Worm (Caenorhabditis elegans) whole organism, mixed stage, embryonic: Measurements from ENCODE around the gene smg-9.

Experiments
- M03D4.4 ChIP-seq: sonication (generic microtip); optimal IDR thresholded peaks from 2 replicates; lab custom pipeline; 2017; ENCODE audit warnings: mild to moderate bottlenecking, missing genetic modification characterization, missing compliant biosample characterization
- bed-3 ChIP-seq: fragments of 200-800 bp; sonication (Bioruptor generic); optimal IDR thresholded peaks from 3 replicates; lab custom pipeline; 2018; ENCODE audit warnings: mild to moderate bottlenecking, missing genetic modification characterization, moderate library complexity, missing compliant biosample characterization
- blmp-1 ChIP-seq: fragments of 150-350 bp; optimal IDR thresholded peaks from 2 replicates; lab custom pipeline; 2014; ENCODE audit warnings: missing biosample characterization, missing genetic modification characterization
- ceh-39 ChIP-seq: fragments of 150-350 bp; optimal IDR thresholded peaks from 2 replicates; lab custom pipeline; 2014; ENCODE audit warnings: missing biosample characterization, missing genetic modification characterization
- ceh-43 ChIP-seq: fragments of 200-800 bp; sonication (Bioruptor generic); optimal IDR thresholded peaks from 2 replicates; lab custom pipeline; 2018; ENCODE audit warnings: mild to moderate bottlenecking, missing genetic modification characterization, moderate library complexity, missing compliant biosample characterization
- ces-1 ChIP-seq: fragments of 150-350 bp; optimal IDR thresholded peaks from 2 replicates; lab custom pipeline; 2014; ENCODE audit warnings: missing biosample characterization, missing genetic modification reagents, missing genetic modification characterization
- elt-1 ChIP-seq: sonication (generic microtip); optimal IDR thresholded peaks from 2 replicates; lab custom pipeline; 2017; ENCODE audit warnings: missing genetic modification characterization, mild to moderate bottlenecking, missing compliant biosample characterization, antibody characterized with exemption, moderate library complexity, borderline replicate concordance; ENCODE audit not compliant: insufficient read depth
- elt-3 ChIP-seq: fragments of 150-350 bp; optimal IDR thresholded peaks from 2 replicates; lab custom pipeline; 2014; ENCODE audit warnings: missing biosample characterization, missing genetic modification characterization
- flh-1 ChIP-seq: fragments of 200-800 bp; sonication (Bioruptor generic); optimal IDR thresholded peaks from 2 replicates; lab custom pipeline; 2018; ENCODE audit warnings: mild to moderate bottlenecking, missing genetic modification characterization, moderate library complexity, missing compliant biosample characterization
- ham-2 ChIP-seq: fragments of 200-800 bp; sonication (Bioruptor generic); optimal IDR thresholded peaks from 2 replicates; lab custom pipeline; 2018; ENCODE audit warnings: mild to moderate bottlenecking, missing genetic modification characterization, missing compliant biosample characterization
- hlh-1 ChIP-seq: fragments of 150-350 bp; optimal IDR thresholded peaks from 2 replicates; lab custom pipeline; 2014; ENCODE audit warnings: missing biosample characterization, missing genetic modification reagents, missing genetic modification characterization
- lin-13 ChIP-seq: fragments of 150-350 bp; optimal IDR thresholded peaks from 2 replicates; lab custom pipeline; 2014; ENCODE audit warnings: missing biosample characterization, missing genetic modification characterization
- lin-32 ChIP-seq: fragments of 200-800 bp; sonication (Bioruptor generic); optimal IDR thresholded peaks from 2 replicates; lab custom pipeline; 2018; ENCODE audit warnings: mild to moderate bottlenecking, missing genetic modification characterization, missing compliant biosample characterization
- lsy-2 ChIP-seq: fragments of 150-350 bp; optimal IDR thresholded peaks from 2 replicates; lab custom pipeline; 2014; ENCODE audit warnings: missing biosample characterization, missing genetic modification characterization
- mab-5 ChIP-seq: fragments of 150-350 bp; optimal IDR thresholded peaks from 2 replicates; lab custom pipeline; 2014; ENCODE audit warnings: missing biosample characterization, missing genetic modification characterization
- mls-2 ChIP-seq: sonication (generic microtip); optimal IDR thresholded peaks from 2 replicates; lab custom pipeline; 2016; ENCODE audit warnings: mild to moderate bottlenecking, missing genetic modification characterization, moderate library complexity, missing compliant biosample characterization
- nhr-12 ChIP-seq: fragments of 150-350 bp; optimal IDR thresholded peaks from 2 replicates; lab custom pipeline; 2014; ENCODE audit warnings: missing biosample characterization, missing genetic modification characterization
- nhr-2 ChIP-seq: fragments of 150-350 bp; optimal IDR thresholded peaks from 2 replicates; lab custom pipeline; 2014; ENCODE audit warnings: missing biosample characterization, missing genetic modification characterization
- nhr-237 ChIP-seq: fragments of 150-350 bp; optimal IDR thresholded peaks from 2 replicates; lab custom pipeline; 2014; ENCODE audit warnings: missing biosample characterization, missing genetic modification characterization
- nhr-28 ChIP-seq: fragments of 150-350 bp; optimal IDR thresholded peaks from 2 replicates; lab custom pipeline; 2014; ENCODE audit warnings: missing biosample characterization, missing genetic modification characterization
- nhr-76 ChIP-seq: sonication (generic microtip); optimal IDR thresholded peaks from 2 replicates; lab custom pipeline; 2017; ENCODE audit warnings: missing biosample characterization, missing genetic modification characterization
- pha-4 ChIP-seq: fragments of 150-350 bp; optimal IDR thresholded peaks from 2 replicates; lab custom pipeline; 2018; ENCODE audit warnings: missing biosample characterization, missing genetic modification reagents, missing genetic modification characterization
- sem-2 ChIP-seq: fragments of 200-800 bp; sonication (Bioruptor generic); optimal IDR thresholded peaks from 2 replicates; lab custom pipeline; 2018; ENCODE audit warnings: mild to moderate bottlenecking, missing genetic modification characterization, missing compliant biosample characterization
- snpc-4 ChIP-seq: fragments of 150-350 bp; optimal IDR thresholded peaks from 2 replicates; lab custom pipeline; 2014; ENCODE audit warnings: missing biosample characterization, missing genetic modification characterization
- sptf-1 ChIP-seq: sonication (generic microtip); optimal IDR thresholded peaks from 2 replicates; lab custom pipeline; 2017; ENCODE audit warnings: mild to moderate bottlenecking, missing genetic modification characterization, moderate library complexity, missing compliant biosample characterization
- unc-120 ChIP-seq: sonication (generic microtip); optimal IDR thresholded peaks from 2 replicates; lab custom pipeline; 2017; ENCODE audit warnings: missing genetic modification characterization, missing compliant biosample characterization; ENCODE audit not compliant: poor library complexity, severe bottlenecking
- unc-39 ChIP-seq: fragments of 150-350 bp; optimal IDR thresholded peaks from 2 replicates; lab custom pipeline; 2014; ENCODE audit warnings: missing biosample characterization, missing genetic modification characterization
- unc-62 ChIP-seq: fragments of 150-350 bp; optimal IDR thresholded peaks from 2 replicates; lab custom pipeline; 2014; ENCODE audit warnings: missing biosample characterization, missing genetic modification reagents, missing genetic modification characterization
- zip-8 ChIP-seq: fragments of 150-350 bp; optimal IDR thresholded peaks from 2 replicates; lab custom pipeline; 2014; ENCODE audit warnings: missing biosample characterization, missing genetic modification characterization
- ztf-11 ChIP-seq: fragments of 150-350 bp; optimal IDR thresholded peaks from 2 replicates; lab custom pipeline; 2014; ENCODE audit warnings: missing biosample characterization, missing genetic modification characterization

The smg-9 gene

ce11 chrII:14757711-14758110 lies 5.1 kb upstream of the smg-9 start, which contains the start of gene Y54E2A.5:
TSS of gene Y54E2A.5 (minus strand) at chrII:14757811.
- TF ChIP-seq sptf-1 (tag; lab: Kevin White, UChicago), result no peak
- no peak for TF ChIP-seq hlh-1 (tag; lab: Kevin White, UChicago)
- TF ChIP-seq unc-39 (tag; lab: Kevin White, UChicago), result no peak
- no peak for TF ChIP-seq unc-62 (GFP tag; lab: Kevin White, UChicago)
- no peak for TF ChIP-seq nhr-76 (tag; lab: Kevin White, UChicago)
- TF ChIP-seq ces-1 (GFP tag; lab: Kevin White, UChicago), result no peak
- TF ChIP-seq bed-3 (GFP tag; lab: Kevin White, UChicago), result no peak
- TF ChIP-seq lsy-2 (tag; lab: Kevin White, UChicago), result no peak
- no peak for TF ChIP-seq elt-1 (tag; lab: Kevin White, UChicago)
- no peak for TF ChIP-seq pha-4 (tag; lab: Kevin White, UChicago)
- no peak for TF ChIP-seq ceh-43
- no peak for TF ChIP-seq ztf-11
- TF ChIP-seq blmp-1, result no peak
- TF ChIP-seq lin-32 (GFP tag; lab: Kevin White, UChicago), result no peak
- TF ChIP-seq lin-13 (tag; lab: Kevin White, UChicago), result no peak
- no peak for TF ChIP-seq ham-2 (GFP tag; lab: Kevin White, UChicago)
- TF ChIP-seq flh-1 (GFP tag; lab: Kevin White, UChicago), result no peak

DNA sequence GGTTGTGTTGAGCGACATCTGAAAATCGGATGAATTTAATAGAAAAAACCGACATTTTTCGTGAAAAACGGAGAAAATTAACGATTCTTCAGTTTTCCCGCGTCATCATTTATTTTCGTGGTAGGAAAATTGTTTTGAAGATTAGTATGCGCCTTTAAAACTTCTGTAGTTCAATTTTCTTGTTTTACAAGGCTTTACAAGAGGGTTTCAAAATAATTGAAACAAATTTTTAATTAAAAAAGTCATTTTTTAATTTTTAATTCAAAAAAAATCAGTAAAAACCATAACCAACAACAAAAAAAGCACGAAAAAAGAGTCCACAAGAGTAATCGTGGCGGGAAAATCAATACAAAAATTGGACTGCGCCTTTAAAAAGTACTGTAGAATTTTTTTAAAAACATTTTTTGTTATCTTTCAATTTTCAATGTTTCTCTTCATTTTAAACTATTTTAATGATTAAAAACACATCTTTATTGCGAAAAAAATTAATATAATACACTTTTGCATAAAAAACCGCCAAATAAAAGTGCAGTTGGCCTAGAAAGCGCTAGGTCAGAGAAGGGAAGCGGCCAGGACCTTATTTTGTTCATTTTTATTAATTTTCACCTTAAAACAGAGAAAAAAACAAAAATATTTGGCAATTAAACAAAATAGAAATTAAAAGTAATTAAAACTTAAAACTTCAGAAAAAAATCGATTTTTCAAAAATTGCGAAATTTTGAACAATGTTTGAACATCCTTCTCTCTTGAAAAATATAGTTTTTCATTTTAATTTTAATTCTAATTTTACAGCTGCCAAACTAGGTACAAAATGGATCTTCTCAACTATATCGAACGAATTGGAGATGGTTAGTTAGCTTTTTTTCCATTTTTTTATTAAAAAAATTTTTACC lies 1.5 kb upstream of the smg-9 start, which contains the start of the genes tac-1 and Y54E2A.4:
Gene tac-1 (minus strand): TSS at position 20 of the 893 bp plus-strand sequence.
Gene Y54E2A.4 (plus strand): TSS at position 765 of the 893 bp plus-strand sequence.
- TF ChIP-seq elt-3 (tag; lab: Kevin White, UChicago) (no peak), mls-2 (no peak), lin-13 (tag; lab: Kevin White, UChicago) (no peak), snpc-4 (tag; lab: Kevin White, UChicago) (no peak), nhr-237 (tag; lab: Kevin White, UChicago) (no peak), lsy-2 (tag; lab: Kevin White, UChicago) (no peak), flh-1 (GFP tag; lab: Kevin White, UChicago) (no peak), M03D4.4 (tag; lab: Kevin White, UChicago) (no peak), nhr-76 (tag; lab: Kevin White, UChicago) (no peak), nhr-12 (tag; lab: Kevin White, UChicago) (no peak), blmp-1 (no peak), nhr-28 (tag; lab: Kevin White, UChicago) (no peak), sptf-1 (tag; lab: Kevin White, UChicago) (no peak), unc-39 (tag; lab: Kevin White, UChicago) (no peak), sem-2 (GFP tag; lab: Kevin White, UChicago) (no peak), nhr-2 (no peak), ztf-11 (no peak), ces-1 (GFP tag; lab: Kevin White, UChicago) (no peak), pha-4 (tag; lab: Kevin White, UChicago) (no peak)

DNA sequence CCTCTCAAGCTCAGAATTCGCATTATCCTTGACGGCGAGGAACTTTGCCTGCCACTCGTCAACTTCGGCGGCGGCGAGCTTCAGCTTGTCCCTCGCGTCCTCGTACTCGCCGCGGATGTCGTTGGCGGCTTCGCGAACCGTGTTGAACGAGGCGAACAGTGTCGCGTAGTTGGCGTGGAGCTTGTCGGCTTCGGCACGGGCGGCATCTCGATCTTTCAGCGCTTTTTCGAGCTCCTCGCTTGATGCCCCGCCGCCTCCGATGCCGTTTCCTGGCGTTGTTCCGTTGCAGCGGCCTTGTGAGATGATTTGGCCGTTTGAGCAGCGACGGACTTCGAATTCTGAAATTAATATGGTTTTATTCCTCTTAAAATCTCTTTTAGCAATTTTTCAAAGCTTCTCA lies 597 bp upstream of the smg-9 start:
- TF ChIP-seq mab-5, result no peak
- TF ChIP-seq M03D4.4 (tag; lab: Kevin White, UChicago), result no peak
- no peak for TF ChIP-seq unc-120
- no peak for TF ChIP-seq bed-3 (GFP tag; lab: Kevin White, UChicago)
- TF ChIP-seq lin-32 (GFP tag; lab: Kevin White, UChicago), result no peak
- TF ChIP-seq sptf-1 (tag; lab: Kevin White, UChicago), result no peak
- TF ChIP-seq nhr-76 (tag; lab: Kevin White, UChicago), result no peak
- TF ChIP-seq nhr-2, result no peak
- no peak for TF ChIP-seq nhr-28 (tag; lab: Kevin White, UChicago)
- TF ChIP-seq ces-1 (GFP tag; lab: Kevin White, UChicago), result no peak
- TF ChIP-seq ceh-39 (tag; lab: Kevin White, UChicago), result no peak
- TF ChIP-seq lsy-2 (tag; lab: Kevin White, UChicago), result no peak
- no peak for TF ChIP-seq nhr-237 (tag; lab: Kevin White, UChicago)

DNA sequence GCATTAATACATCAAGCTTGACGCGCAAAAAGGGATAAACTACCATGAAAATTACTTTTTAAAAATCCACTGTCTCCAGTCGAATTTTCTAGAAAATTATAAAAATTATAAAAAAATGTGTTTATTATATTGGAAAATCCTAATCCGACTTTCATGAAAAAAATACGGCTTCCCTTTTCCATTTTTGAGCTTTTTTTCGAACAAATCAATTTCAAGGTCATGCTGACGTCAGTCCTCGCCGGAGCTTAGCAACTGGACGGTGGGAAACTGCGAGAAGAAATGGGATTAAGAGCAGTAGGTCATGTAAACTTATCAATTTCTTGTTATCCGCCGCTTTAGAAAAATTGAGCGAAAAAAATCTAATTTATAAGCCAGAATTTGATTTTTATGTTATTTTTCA lies 7.5 kb downstream of the smg-9 start:
- TF ChIP-seq snpc-4 (tag; lab: Kevin White, UChicago) (no peak), nhr-12 (tag; lab: Kevin White, UChicago) (no peak), lin-13 (tag; lab: Kevin White, UChicago) (no peak), ztf-11 (no peak), blmp-1 (no peak), hlh-1 (tag; lab: Kevin White, UChicago) (no peak), flh-1 (GFP tag; lab: Kevin White, UChicago) (no peak), zip-8 (no peak), mab-5 (no peak), nhr-76 (tag; lab: Kevin White, UChicago) (no peak)
